Worm (Caenorhabditis elegans) whole organism, L1 larva: Measurements from ENCODE around the gene C16D9.4.

ENCODE experiments used
- dpl-1 ChIP-seq, 3 experiments: fragments of 150-350 bp in 2 of 3; sonication (generic microtip) in 1 of 3; optimal IDR thresholded peaks; 2 replicates each; lab custom pipeline; 2014 to 2017; ENCODE audit warnings: missing biosample characterization in 3 of 3, missing genetic modification characterization in 3 of 3, missing genetic modification reagents in 3 of 3
- elt-3 ChIP-seq, 6 experiments: fragments of 150-350 bp in 1 of 6; sonication (generic microtip); optimal IDR thresholded peaks; 2 replicates each; lab custom pipeline; 2017 to 2018; ENCODE audit warnings: missing biosample characterization in 6 of 6, missing genetic modification characterization in 6 of 6, inconsistent platforms in 1 of 6
- fos-1 ChIP-seq: fragments of 150-350 bp; optimal IDR thresholded peaks from 2 replicates; lab custom pipeline; 2014; ENCODE audit warnings: missing biosample characterization, missing genetic modification characterization
- zag-1 ChIP-seq: fragments of 150-350 bp; optimal IDR thresholded peaks from 2 replicates; lab custom pipeline; 2014; ENCODE audit warnings: missing biosample characterization, missing genetic modification characterization
- ztf-11 ChIP-seq, 2 experiments: sonication (generic microtip); optimal IDR thresholded peaks; 2 replicates each; lab custom pipeline; 2016 to 2017; ENCODE audit warnings: missing genetic modification characterization in 2 of 2, missing biosample characterization in 1 of 2, missing compliant biosample characterization in 1 of 2

ce11 chrV:8215158-8215557 lies 27.5 kb downstream of the C16D9.4 start:
- TF ChIP-seq dpl-1 (GFP tag; optimal IDR thresholded peaks at IDR 0.05; lab: Kevin White, UChicago) (no peak), elt-3 (tag; optimal IDR thresholded peaks at IDR 0.05; lab: Kevin White, UChicago) (no peak), zag-1 (tag; lab: Kevin White, UChicago) (no peak), fos-1 (tag; lab: Kevin White, UChicago) (no peak), ztf-11 (tag; optimal IDR thresholded peaks at IDR 0.05; lab: Kevin White, UChicago) (no peak)
